Fruit fly (Drosophila melanogaster): ENCODE results near the gene subdued.

Gene subdued

dm6 chr3R:19622005-19622404 lies 20.5 kb downstream of the subdued start (continued):
- TF ChIP-seq ro (GFP tag; IDR thresholded peaks at IDR 0.05) (no peak), BEAF-32 (GFP tag; optimal IDR thresholded peaks at IDR 0.05) (no peak), Hr51 (GFP tag; optimal IDR thresholded peaks at IDR 0.05) (peak in 1 of 2 experiments; percentile 5), CG8290 (GFP tag; optimal IDR thresholded peaks at IDR 0.05) (no peak), CG8290 (tag; optimal IDR thresholded peaks at IDR 0.05) (peak in 1 of 2 experiments; percentile 40), CG7987 (GFP tag; optimal IDR thresholded peaks at IDR 0.05) (no peak), CG6813 (GFP tag; optimal IDR thresholded peaks at IDR 0.05) (no peak), ewg (GFP tag; optimal IDR thresholded peaks at IDR 0.05) (no peak), bsh (GFP tag; optimal IDR thresholded peaks at IDR 0.05) (no peak), Side (GFP tag; optimal IDR thresholded peaks at IDR 0.05) (no peak), YL-1 (GFP tag; optimal IDR thresholded peaks at IDR 0.05) (no peak), Fer2 (tag; optimal IDR thresholded peaks at IDR 0.05) (peak; percentile 6), unpg (GFP tag; optimal IDR thresholded peaks at IDR 0.05) (peak; percentile 10), tio (GFP tag; optimal IDR thresholded peaks at IDR 0.05) (no peak), exex (tag; optimal IDR thresholded peaks at IDR 0.05) (peak; percentile 100), caup (GFP tag; optimal IDR thresholded peaks at IDR 0.05; ENCODE audit: severe bottlenecking) (peak; percentile 4), ci (GFP tag; IDR thresholded peaks at IDR 0.05) (no peak), B-H2 (GFP tag; optimal IDR thresholded peaks at IDR 0.05) (peak; percentile 3), C15 (GFP tag; IDR thresholded peaks at IDR 0.05) (no peak), CG13775 (GFP tag; optimal IDR thresholded peaks at IDR 0.05) (no peak), nerfin-2 (GFP tag; IDR thresholded peaks at IDR 0.05; ENCODE audit: partially characterized antibody) (no peak), pnt (GFP tag; optimal IDR thresholded peaks at IDR 0.05) (no peak), CG6854 (GFP tag; optimal IDR thresholded peaks at IDR 0.05) (no peak), CG18599 (GFP tag; optimal IDR thresholded peaks at IDR 0.05) (peak; percentile 70), sug (tag; optimal IDR thresholded peaks at IDR 0.05) (peak; percentile 84), psq (GFP tag; optimal IDR thresholded peaks at IDR 0.05) (no peak), Dll (GFP tag; IDR thresholded peaks at IDR 0.05; ENCODE audit: partially characterized antibody) (no peak), CG17361 (GFP tag; IDR thresholded peaks at IDR 0.05) (no peak), CG3407 (GFP tag; optimal IDR thresholded peaks at IDR 0.05) (no peak), CG1647 (GFP tag; optimal IDR thresholded peaks at IDR 0.05) (no peak), Kr (GFP tag; optimal IDR thresholded peaks at IDR 0.05) (no peak), CG32532 (GFP tag; IDR thresholded peaks at IDR 0.05) (peak; percentile 41), Rx (GFP tag; IDR thresholded peaks at IDR 0.05) (no peak), B-H1 (GFP tag; IDR thresholded peaks at IDR 0.05) (no peak), wek (GFP tag; optimal IDR thresholded peaks at IDR 0.05) (no peak), schlank (tag; optimal IDR thresholded peaks at IDR 0.05) (no peak), CG17829 (tag; optimal IDR thresholded peaks at IDR 0.05) (no peak), PHDP (tag; optimal IDR thresholded peaks at IDR 0.05) (peak; percentile 35), lilli (GFP tag; optimal IDR thresholded peaks at IDR 0.05) (no peak), E2f1 (GFP tag; IDR thresholded peaks at IDR 0.05) (no peak), CrebB (tag; optimal IDR thresholded peaks at IDR 0.05) (no peak), knrl (GFP tag; IDR thresholded peaks at IDR 0.05; ENCODE audit: partially characterized antibody) (no peak), mirr (GFP tag; optimal IDR thresholded peaks at IDR 0.05) (peak; percentile 97), CG9437 (GFP tag; optimal IDR thresholded peaks at IDR 0.05) (no peak), gcm2 (GFP tag; optimal IDR thresholded peaks at IDR 0.05) (no peak), dpn (GFP tag; optimal IDR thresholded peaks at IDR 0.05) (no peak), wor (GFP tag; IDR thresholded peaks at IDR 0.05) (no peak), ems (GFP tag; optimal IDR thresholded peaks at IDR 0.05) (no peak), CG7839 (tag; optimal IDR thresholded peaks at IDR 0.05) (no peak), Oaz (GFP tag; IDR thresholded peaks at IDR 0.05) (no peak), fru (optimal IDR thresholded peaks at IDR 0.05) (no peak)

All from whole organism, embryonic.